Worm (Caenorhabditis elegans): ENCODE data around the gene M60.7.

DNA sequence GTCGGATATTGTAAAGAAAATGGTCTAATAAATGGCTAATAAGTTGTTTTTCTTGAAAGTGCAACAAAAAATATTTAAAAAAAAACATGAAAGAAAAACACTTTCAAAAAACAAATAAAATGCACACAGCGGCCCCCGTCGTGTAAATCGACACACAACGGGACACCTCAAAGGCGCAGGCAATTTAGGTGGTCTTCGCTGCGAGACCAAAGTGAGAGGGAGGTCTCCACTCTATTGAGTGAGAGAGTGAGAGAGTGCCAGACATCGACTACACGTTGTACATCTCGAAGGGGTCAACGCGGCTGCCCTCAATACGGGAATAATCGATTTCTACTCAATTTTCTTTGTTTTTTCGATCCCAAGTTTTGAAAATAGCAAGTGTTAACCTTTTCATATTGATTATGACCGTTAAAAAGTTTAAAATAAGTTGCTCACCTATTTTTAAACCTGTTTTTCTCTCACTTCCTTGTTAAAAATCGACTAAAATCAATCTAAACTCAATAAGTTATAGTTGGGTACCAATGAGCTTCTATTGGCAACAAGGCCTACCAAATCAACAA lies 25.8 kb upstream of the M60.7 start, which contains the start of gene sec-16A.2:
- TF ChIP-seq him-1 (tag; optimal IDR thresholded peaks at IDR 0.05) (no peak), dao-5 (tag; optimal IDR thresholded peaks at IDR 0.05) (no peak), W03F9.2 (tag; optimal IDR thresholded peaks at IDR 0.05) (no peak)

Measured in whole organism, L4/young adult.